Worm (Caenorhabditis elegans) whole organism, early embryonic: ENCODE data around the gene F38B7.11.
"Not testable (repeated sequence)": the region's sequence is repeated elsewhere in the genome, so short reads cannot be mapped to it uniquely, and the experiment has no call there.

Source experiments
- aly-1 ChIP-seq: sonication (generic microtip); optimal IDR thresholded peaks from 2 replicates; lab custom pipeline; 2016; ENCODE audit warnings: missing genetic modification characterization, missing compliant biosample characterization
- ama-1 ChIP-seq: fragments of 150-350 bp; optimal IDR thresholded peaks from 2 replicates; lab custom pipeline; 2014
- ceh-36 ChIP-seq: sonication (generic microtip); optimal IDR thresholded peaks from 2 replicates; lab custom pipeline; 2016; ENCODE audit warnings: missing genetic modification characterization, inconsistent platforms, missing compliant biosample characterization
- flt-1 ChIP-seq: fragments of 200-800 bp; sonication (Bioruptor generic); IDR thresholded peaks from 2 replicates; pipeline ENCODE4 v1.3.6; 2022; ENCODE audit warnings: missing genetic modification characterization, missing compliant biosample characterization
- hmbx-1 ChIP-seq: sonication (generic microtip); optimal IDR thresholded peaks from 2 replicates; lab custom pipeline; 2016; ENCODE audit warnings: mild to moderate bottlenecking, missing genetic modification characterization, missing compliant biosample characterization
- pes-1 ChIP-seq: fragments of 200-800 bp; sonication (Bioruptor generic); IDR thresholded peaks from 2 replicates; pipeline ENCODE4 v1.3.6; 2022; ENCODE audit warnings: missing genetic modification reagents, missing genetic modification characterization, missing compliant biosample characterization
- scrt-1 ChIP-seq: fragments of 200-800 bp; sonication (Bioruptor generic); IDR thresholded peaks from 2 replicates; pipeline ENCODE4 v1.3.6; 2022; ENCODE audit warnings: missing genetic modification characterization, missing compliant biosample characterization
- sea-1 ChIP-seq: fragments of 200-800 bp; sonication (Bioruptor generic); conservative IDR thresholded peaks from 2 replicates; pipeline ENCODE4 v1.3.6; 2022; ENCODE audit warnings: missing genetic modification characterization, missing compliant biosample characterization
- tbx-11 ChIP-seq: fragments of 200-800 bp; sonication (Bioruptor generic); IDR thresholded peaks from 2 replicates; pipeline ENCODE4 v1.3.6; 2022; ENCODE audit warnings: missing genetic modification characterization, missing compliant biosample characterization
- tbx-37 ChIP-seq: fragments of 200-800 bp; sonication (Bioruptor generic); conservative IDR thresholded peaks from 2 replicates; pipeline ENCODE4 v1.3.6; 2022; ENCODE audit warnings: missing genetic modification reagents, missing genetic modification characterization, missing compliant biosample characterization

DNA sequence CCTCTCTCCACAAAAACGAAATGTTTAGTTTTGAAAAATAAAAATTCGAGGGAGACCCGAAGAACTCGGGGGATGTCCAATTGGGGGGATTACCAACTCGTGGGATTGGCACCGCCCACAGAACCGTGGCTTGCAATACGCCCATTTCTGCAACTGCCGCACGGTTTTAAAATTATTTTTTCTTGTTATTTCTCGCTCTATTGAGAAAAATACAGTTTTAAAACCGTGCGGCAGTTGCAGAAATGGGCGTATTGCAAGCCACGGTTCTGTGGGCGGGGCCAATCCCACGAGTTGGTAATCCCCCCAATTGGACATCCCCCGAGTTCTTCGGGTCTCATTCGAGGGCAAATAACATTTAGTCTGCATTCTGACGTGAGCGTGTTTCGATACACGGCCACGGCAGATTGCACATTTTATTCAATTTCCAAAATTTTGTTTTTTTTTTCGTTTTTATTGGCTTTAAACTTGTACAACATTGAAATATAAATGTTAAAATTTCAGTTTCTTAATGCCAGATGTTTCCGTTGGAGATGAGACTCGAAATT, 42.0 kb upstream of the F38B7.11 start, which contains the start of the genes C55A6.1 and C55A6.10:
- TF ChIP-seq tbx-37; pes-1 (GFP tag; lab: Robert Waterston, UW); hmbx-1 (tag; lab: Kevin White, UChicago); ama-1 (lab: Kevin White, UChicago); flt-1 (GFP tag; lab: Robert Waterston, UW); aly-1 (tag; lab: Kevin White, UChicago); ceh-36 (tag; lab: Kevin White, UChicago): not testable (repeated sequence)
- TF ChIP-seq scrt-1 (GFP tag; lab: Robert Waterston, UW) (0 out of 2 replicates have a peak, but pooled peaks have one; percentile 53), tbx-11 (GFP tag; lab: Robert Waterston, UW) (peak; percentile 62; the same call in 1 of the 2 replicates), sea-1 (GFP tag; lab: Robert Waterston, UW) (peak; percentile 57; the same call in 1 of the 2 replicates)
